Fruit fly (Drosophila melanogaster) whole organism, pupa: ENCODE measurements around the gene ndl.
A peak's percentile ranks its signal among the peaks of the same experiment; 100 is the strongest.

Experiments
- CG10348 ChIP-seq: fragments of 200-800 bp; sonication (Bioruptor generic); IDR thresholded peaks from 2 replicates; pipeline ENCODE4 v1.3.6; 2022; ENCODE audit warnings: missing biosample characterization, missing genetic modification characterization
- CG12605 ChIP-seq: fragments of 200-800 bp; sonication (Bioruptor generic); IDR thresholded peaks from 2 replicates; pipeline ENCODE4 v1.3.6; 2022; ENCODE audit warnings: missing biosample characterization, missing genetic modification characterization
- CG13204 ChIP-seq: fragments of 200-800 bp; sonication (Bioruptor generic); optimal IDR thresholded peaks from 2 replicates; lab custom pipeline; 2018; ENCODE audit warnings: missing biosample characterization, mild to moderate bottlenecking, missing genetic modification characterization, moderate library complexity
- CG14655 ChIP-seq: fragments of 200-800 bp; sonication (Bioruptor generic); optimal IDR thresholded peaks from 3 replicates; lab custom pipeline; 2017; ENCODE audit warnings: mild to moderate bottlenecking, missing biosample characterization, missing genetic modification reagents, missing genetic modification characterization
- CG15710 ChIP-seq: fragments of 200-800 bp; sonication (Bioruptor generic); optimal IDR thresholded peaks from 2 replicates; lab custom pipeline; 2018; ENCODE audit warnings: missing biosample characterization, mild to moderate bottlenecking, missing genetic modification characterization, moderate library complexity
- CG17806 ChIP-seq: fragments of 200-800 bp; sonication (Bioruptor generic); optimal IDR thresholded peaks from 2 replicates; lab custom pipeline; 2018; ENCODE audit warnings: missing biosample characterization, mild to moderate bottlenecking, missing genetic modification characterization, moderate library complexity
- CG32121 ChIP-seq: fragments of 200-800 bp; sonication (Bioruptor generic); IDR thresholded peaks from 2 replicates; pipeline ENCODE4 v1.3.6; 2022; ENCODE audit warnings: missing biosample characterization, missing genetic modification characterization
- CG34367 ChIP-seq: fragments of 200-800 bp; sonication (Bioruptor generic); optimal IDR thresholded peaks from 2 replicates; lab custom pipeline; 2018; ENCODE audit warnings: missing biosample characterization, mild to moderate bottlenecking, missing genetic modification characterization
- CG4496 ChIP-seq: fragments of 200-800 bp; sonication (Bioruptor generic); IDR thresholded peaks from 3 replicates; pipeline ENCODE4 v1.3.6; 2022; ENCODE audit warnings: missing biosample characterization, missing genetic modification characterization
- CG8159 ChIP-seq: fragments of 200-800 bp; sonication (Bioruptor generic); optimal IDR thresholded peaks from 3 replicates; lab custom pipeline; 2018; ENCODE audit warnings: missing biosample characterization, mild to moderate bottlenecking, missing genetic modification characterization, moderate library complexity
- CG8301 ChIP-seq: fragments of 200-800 bp; sonication (Bioruptor generic); optimal IDR thresholded peaks from 2 replicates; lab custom pipeline; 2018; ENCODE audit warnings: missing biosample characterization, mild to moderate bottlenecking, missing genetic modification characterization
- CG9948 ChIP-seq: fragments of 200-800 bp; sonication (Bioruptor generic); optimal IDR thresholded peaks from 2 replicates; lab custom pipeline; 2018; ENCODE audit warnings: missing biosample characterization, mild to moderate bottlenecking, missing genetic modification characterization, moderate library complexity
- D1 ChIP-seq: fragments of 200-800 bp; sonication (Bioruptor generic); optimal IDR thresholded peaks from 2 replicates; lab custom pipeline; 2018; ENCODE audit warnings: missing biosample characterization, mild to moderate bottlenecking, missing genetic modification characterization, moderate library complexity
- EcR ChIP-seq: fragments of 200-800 bp; sonication (Bioruptor generic); optimal IDR thresholded peaks from 3 replicates; lab custom pipeline; 2019; ENCODE audit warnings: missing biosample characterization, missing genetic modification characterization, mild to moderate bottlenecking, moderate library complexity, missing genetic modification reagents
- Ets98B ChIP-seq: fragments of 200-800 bp; sonication (Bioruptor generic); IDR thresholded peaks from 2 replicates; pipeline ENCODE4 v1.3.6; 2022; ENCODE audit warnings: missing biosample characterization, missing genetic modification characterization
- Pif1A ChIP-seq: fragments of 200-800 bp; sonication (Bioruptor generic); optimal IDR thresholded peaks from 3 replicates; lab custom pipeline; 2016; ENCODE audit warnings: missing biosample characterization, missing genetic modification characterization
- Pif1B ChIP-seq: fragments of 200-800 bp; sonication (Bioruptor generic); optimal IDR thresholded peaks from 3 replicates; lab custom pipeline; 2016; ENCODE audit warnings: missing biosample characterization, missing genetic modification characterization
- Snoo ChIP-seq: fragments of 200-800 bp; sonication (Bioruptor generic); optimal IDR thresholded peaks from 3 replicates; lab custom pipeline; 2017; ENCODE audit warnings: missing biosample characterization, mild to moderate bottlenecking, missing genetic modification characterization, inconsistent platforms
- fd96Ca ChIP-seq: fragments of 200-800 bp; sonication (Bioruptor generic); IDR thresholded peaks from 3 replicates; pipeline ENCODE4 v1.3.6; 2022; ENCODE audit warnings: missing biosample characterization, missing genetic modification characterization
- gl ChIP-seq: fragments of 200-800 bp; sonication (Bioruptor generic); optimal IDR thresholded peaks from 2 replicates; lab custom pipeline; 2018; ENCODE audit warnings: missing biosample characterization, mild to moderate bottlenecking, missing genetic modification characterization
- rn ChIP-seq: fragments of 200-800 bp; sonication (Bioruptor generic); IDR thresholded peaks from 2 replicates; pipeline ENCODE4 v1.3.6; 2022; ENCODE audit warnings: missing biosample characterization, missing genetic modification characterization

Gene ndl

dm6 chr3L:6551816-6552371, 51.3 kb downstream of the ndl start:
- TF ChIP-seq Pif1A (GFP tag; lab: Kevin White, UChicago) = peak; percentile 27
- no peak for TF ChIP-seq D1 (tag; lab: Kevin White, UChicago)
- TF ChIP-seq CG17806 (tag; lab: Kevin White, UChicago) = peak; percentile 71
- TF ChIP-seq CG13204 (GFP tag; lab: Kevin White, UChicago) = peak; percentile 22
- no peak for TF ChIP-seq CG12605 (GFP tag; lab: Robert Waterston, UW)
- TF ChIP-seq fd96Ca (GFP tag; lab: Robert Waterston, UW) = no peak
- TF ChIP-seq CG8301 (tag; lab: Kevin White, UChicago) = peak; percentile 47
- TF ChIP-seq CG32121 = peak; percentile 42; the same call in 1 of the 2 replicates
- TF ChIP-seq rn (GFP tag; lab: Robert Waterston, UW) = no peak
- TF ChIP-seq gl (tag; lab: Kevin White, UChicago) = no peak
- TF ChIP-seq CG4496 (GFP tag; lab: Robert Waterston, UW) = no peak
- TF ChIP-seq CG34367 (tag; lab: Kevin White, UChicago) = peak; percentile 62
- peak; percentile 48 for TF ChIP-seq Snoo (tag; lab: Kevin White, UChicago)
- peak; percentile 42 for TF ChIP-seq Pif1B (GFP tag; lab: Kevin White, UChicago)
- peak; percentile 70 for TF ChIP-seq CG9948 (tag; lab: Kevin White, UChicago)
- TF ChIP-seq Ets98B (GFP tag; lab: Robert Waterston, UW) = peak; percentile 33; the same call in 1 of the 2 replicates
- TF ChIP-seq CG14655 = peak; percentile 79
- TF ChIP-seq CG8159 (tag; lab: Kevin White, UChicago) = peak; percentile 78
- TF ChIP-seq EcR (GFP tag; lab: Kevin White, UChicago) = no peak
- TF ChIP-seq CG10348 (GFP tag; lab: Robert Waterston, UW) = no peak
- peak; percentile 63 for TF ChIP-seq CG15710 (tag; lab: Kevin White, UChicago)

- TF ChIP-seq CG34367 (tag; lab: Kevin White, UChicago) (no peak), D1 (tag; lab: Kevin White, UChicago) (no peak), CG13204 (GFP tag; lab: Kevin White, UChicago) (no peak), Snoo (tag; lab: Kevin White, UChicago) (no peak), Pif1A (GFP tag; lab: Kevin White, UChicago) (no peak), EcR (GFP tag; lab: Kevin White, UChicago) (no peak), CG10348 (GFP tag; lab: Robert Waterston, UW) (no peak), CG32121 (no peak), CG9948 (tag; lab: Kevin White, UChicago) (no peak), rn (GFP tag; lab: Robert Waterston, UW) (no peak), CG4496 (GFP tag; lab: Robert Waterston, UW) (no peak), CG12605 (GFP tag; lab: Robert Waterston, UW) (no peak), CG15710 (tag; lab: Kevin White, UChicago) (no peak), CG8301 (tag; lab: Kevin White, UChicago) (no peak), CG14655 (no peak), Ets98B (GFP tag; lab: Robert Waterston, UW) (no peak)
Observed at dm6 chr3L:6550978-6551339, 52.2 kb downstream of the ndl start.

dm6 chr3L:6550178-6550977, 52.8 kb downstream of the ndl start, which contains the start of gene MCU:
Gene MCU (plus strand): TSS chr3L:6550738.
- TF ChIP-seq Snoo (tag; lab: Kevin White, UChicago) (no peak), Pif1B (GFP tag; lab: Kevin White, UChicago) (peak; percentile 2), Ets98B (GFP tag; lab: Robert Waterston, UW) (0 out of 2 replicates have a peak, but pooled peaks have one; percentile 17)
- TF ChIP-seq, all 21 proteins: peak for 2
